Worm (Caenorhabditis elegans) whole organism, L4 larva: ENCODE data around the gene pmp-3.

Experiments
- D1046.2 ChIP-seq: fragments of 200-800 bp; sonication (Bioruptor generic); IDR thresholded peaks from 2 replicates; pipeline ENCODE4 v1.3.6; 2022; ENCODE audit warnings: missing genetic modification characterization, missing compliant biosample characterization
- T26A8.4 ChIP-seq: fragments of 200-800 bp; sonication (Bioruptor generic); IDR thresholded peaks from 2 replicates; pipeline ENCODE4 v1.3.6; 2022; ENCODE audit warnings: missing genetic modification characterization, missing compliant biosample characterization
- Y48G9A.11 ChIP-seq: fragments of 200-800 bp; sonication (Bioruptor generic); IDR thresholded peaks from 2 replicates; pipeline ENCODE4 v1.3.6; 2022; ENCODE audit warnings: missing genetic modification reagents, missing genetic modification characterization, missing compliant biosample characterization
- aly-2 ChIP-seq: sonication (generic microtip); optimal IDR thresholded peaks from 2 replicates; lab custom pipeline; 2018; ENCODE audit warnings: missing biosample characterization, missing genetic modification characterization
- ama-1 ChIP-seq: fragments of 150-350 bp; optimal IDR thresholded peaks from 2 replicates; lab custom pipeline; 2014; ENCODE audit warnings: inconsistent platforms, mixed read lengths
- ceh-20 ChIP-seq: fragments of 200-800 bp; sonication (Bioruptor generic); IDR thresholded peaks from 2 replicates; pipeline ENCODE4 v1.3.6; 2022; ENCODE audit warnings: missing genetic modification reagents, missing genetic modification characterization, missing compliant biosample characterization
- ceh-82 ChIP-seq: sonication (generic microtip); optimal IDR thresholded peaks from 2 replicates; lab custom pipeline; 2017; ENCODE audit warnings: missing biosample characterization, missing genetic modification characterization
- ces-1 ChIP-seq: fragments of 150-350 bp; sonication (generic microtip); optimal IDR thresholded peaks from 4 replicates; lab custom pipeline; 2014; ENCODE audit warnings: missing biosample characterization, missing genetic modification reagents, missing genetic modification characterization
- ctbp-1 ChIP-seq: fragments of 200-800 bp; sonication (Bioruptor generic); IDR thresholded peaks from 2 replicates; pipeline ENCODE4 v1.3.6; 2022; ENCODE audit warnings: missing genetic modification reagents, missing genetic modification characterization, missing compliant biosample characterization
- daf-12 ChIP-seq: fragments of 150-350 bp; optimal IDR thresholded peaks from 2 replicates; lab custom pipeline; 2014; ENCODE audit warnings: missing biosample characterization, missing genetic modification reagents, missing genetic modification characterization
- daf-16 ChIP-seq, 3 experiments: sonication (generic microtip); optimal IDR thresholded peaks; 2 replicates each; lab custom pipeline; 2016 to 2017; ENCODE audit warnings: missing genetic modification characterization in 3 of 3, missing genetic modification reagents in 3 of 3, mild to moderate bottlenecking in 2 of 3, missing compliant biosample characterization in 2 of 3, missing biosample characterization in 1 of 3, moderate library complexity in 1 of 3
- dmd-6 ChIP-seq: fragments of 200-800 bp; sonication (Bioruptor generic); IDR thresholded peaks from 2 replicates; pipeline ENCODE4 v1.3.6; 2022; ENCODE audit warnings: missing genetic modification reagents, missing genetic modification characterization, missing compliant biosample characterization
- dmd-8 ChIP-seq: fragments of 200-800 bp; sonication (Bioruptor generic); IDR thresholded peaks from 2 replicates; pipeline ENCODE4 v1.3.6; 2022; ENCODE audit warnings: missing genetic modification characterization, missing compliant biosample characterization
- dpl-1 ChIP-seq: fragments of 150-350 bp; optimal IDR thresholded peaks from 2 replicates; lab custom pipeline; 2014; ENCODE audit warnings: missing biosample characterization, missing genetic modification reagents, missing genetic modification characterization
- dve-1 ChIP-seq: sonication (generic microtip); optimal IDR thresholded peaks from 2 replicates; lab custom pipeline; 2017; ENCODE audit warnings: antibody characterized with exemption, mild to moderate bottlenecking, missing genetic modification characterization, missing compliant biosample characterization; ENCODE audit not compliant: insufficient read depth
- egl-43 ChIP-seq: fragments of 200-800 bp; sonication (Bioruptor generic); IDR thresholded peaks from 2 replicates; pipeline ENCODE4 v1.3.6; 2022; ENCODE audit warnings: missing genetic modification reagents, missing genetic modification characterization, missing compliant biosample characterization
- fkh-10 ChIP-seq: fragments of 150-350 bp; optimal IDR thresholded peaks from 2 replicates; lab custom pipeline; 2014; ENCODE audit warnings: missing biosample characterization, missing genetic modification reagents, missing genetic modification characterization
- hlh-11 ChIP-seq: fragments of 200-800 bp; sonication (Bioruptor generic); optimal IDR thresholded peaks from 2 replicates; lab custom pipeline; 2018; ENCODE audit warnings: mild to moderate bottlenecking, missing genetic modification characterization, missing compliant biosample characterization
- hlh-30 ChIP-seq: sonication (generic microtip); optimal IDR thresholded peaks from 2 replicates; lab custom pipeline; 2017; ENCODE audit warnings: antibody characterized with exemption, mild to moderate bottlenecking, missing genetic modification characterization, missing compliant biosample characterization; ENCODE audit not compliant: insufficient read depth
- hmg-1.1 ChIP-seq: fragments of 200-800 bp; sonication (Bioruptor generic); IDR thresholded peaks from 2 replicates; pipeline ENCODE4 v1.3.6; 2022; ENCODE audit warnings: missing genetic modification reagents, missing genetic modification characterization, missing compliant biosample characterization
- lin-1 ChIP-seq: fragments of 200-800 bp; sonication (Bioruptor generic); IDR thresholded peaks from 2 replicates; pipeline ENCODE4 v1.3.6; 2022; ENCODE audit warnings: missing genetic modification reagents, missing genetic modification characterization, missing compliant biosample characterization
- lin-38 ChIP-seq: fragments of 200-800 bp; sonication (Bioruptor generic); IDR thresholded peaks from 2 replicates; pipeline ENCODE4 v1.3.6; 2022; ENCODE audit warnings: missing genetic modification reagents, missing genetic modification characterization, missing compliant biosample characterization
- lir-3 ChIP-seq: sonication (generic microtip); optimal IDR thresholded peaks from 2 replicates; lab custom pipeline; 2016; ENCODE audit warnings: mild to moderate bottlenecking, missing genetic modification characterization, missing compliant biosample characterization
- mep-1 ChIP-seq: fragments of 150-350 bp; sonication (generic microtip); optimal IDR thresholded peaks from 3 replicates; lab custom pipeline; 2014; ENCODE audit warnings: missing biosample characterization, missing genetic modification characterization
- mes-2 ChIP-seq: sonication (generic microtip); optimal IDR thresholded peaks from 2 replicates; lab custom pipeline; 2016; ENCODE audit warnings: missing genotype, mild to moderate bottlenecking, missing genetic modification characterization, missing compliant biosample characterization; ENCODE audit not compliant: poor library complexity, severe bottlenecking
- nhr-11 ChIP-seq: fragments of 150-350 bp; optimal IDR thresholded peaks from 2 replicates; lab custom pipeline; 2014; ENCODE audit warnings: missing biosample characterization, missing genetic modification characterization
- nhr-111 ChIP-seq: fragments of 200-800 bp; sonication (Bioruptor generic); optimal IDR thresholded peaks from 2 replicates; lab custom pipeline; 2018; ENCODE audit warnings: mild to moderate bottlenecking, missing genetic modification characterization, missing compliant biosample characterization
- nhr-28 ChIP-seq: fragments of 150-350 bp; optimal IDR thresholded peaks from 2 replicates; lab custom pipeline; 2014; ENCODE audit warnings: missing biosample characterization, missing genetic modification characterization
- nhr-6 ChIP-seq: fragments of 150-350 bp; optimal IDR thresholded peaks from 2 replicates; lab custom pipeline; 2014; ENCODE audit warnings: missing biosample characterization, missing genetic modification characterization
- pqm-1 ChIP-seq: sonication (generic microtip); optimal IDR thresholded peaks from 2 replicates; lab custom pipeline; 2017; ENCODE audit warnings: missing biosample characterization, missing genetic modification characterization
- set-16 ChIP-seq: fragments of 200-800 bp; sonication (Bioruptor generic); IDR thresholded peaks from 2 replicates; pipeline ENCODE4 v1.3.6; 2022; ENCODE audit warnings: missing genetic modification reagents, missing genetic modification characterization, missing compliant biosample characterization
- skn-1 ChIP-seq: fragments of 150-350 bp; optimal IDR thresholded peaks from 2 replicates; lab custom pipeline; 2014; ENCODE audit warnings: missing biosample characterization, missing genetic modification characterization
- snpc-1.2 ChIP-seq: fragments of 200-800 bp; sonication (Bioruptor generic); IDR thresholded peaks from 2 replicates; pipeline ENCODE4 v1.3.6; 2022; ENCODE audit warnings: missing genetic modification reagents, missing genetic modification characterization, missing compliant biosample characterization
- unc-130 ChIP-seq: sonication (generic microtip); optimal IDR thresholded peaks from 2 replicates; lab custom pipeline; 2016; ENCODE audit warnings: missing genetic modification reagents, missing genetic modification characterization, missing compliant biosample characterization
- vab-7 ChIP-seq: fragments of 200-800 bp; sonication (Bioruptor generic); IDR thresholded peaks from 2 replicates; pipeline ENCODE4 v1.3.6; 2022; ENCODE audit warnings: missing genetic modification reagents, missing genetic modification characterization, missing compliant biosample characterization
- ztf-7 ChIP-seq: fragments of 150-350 bp; optimal IDR thresholded peaks from 2 replicates; lab custom pipeline; 2014; ENCODE audit warnings: missing biosample characterization, missing genetic modification characterization

Gene pmp-3

ce11 chrV:14645817-14646789 is at the start of gene pmp-3, which contains the start of gene rfc-1:
Gene pmp-3, plus strand, starts transcription at chrV:14646739.
Gene rfc-1, minus strand, starts transcription at chrV:14645979.
- TF ChIP-seq T26A8.4 (GFP tag; lab: Robert Waterston, UW) (no peak), daf-16 (GFP tag; optimal IDR thresholded peaks at IDR 0.05; lab: Kevin White, UChicago) (no peak), daf-16 (tag; optimal IDR thresholded peaks at IDR 0.05; lab: Kevin White, UChicago) (peak; percentile 6), ztf-7 (no peak), nhr-11 (no peak), dmd-6 (GFP tag; lab: Robert Waterston, UW) (no peak), mes-2 (peak; percentile 61), ceh-82 (tag; lab: Kevin White, UChicago) (no peak), mep-1 (peak; percentile 10), ama-1 (lab: Kevin White, UChicago) (no peak), hlh-11 (tag; lab: Kevin White, UChicago) (peak; percentile 41), dpl-1 (GFP tag; lab: Kevin White, UChicago) (peak; percentile 84), lin-1 (GFP tag; lab: Robert Waterston, UW) (no peak), ceh-20 (GFP tag; lab: Robert Waterston, UW) (no peak), ctbp-1 (GFP tag; lab: Robert Waterston, UW) (no peak), set-16 (no peak), dmd-8 (GFP tag; lab: Robert Waterston, UW) (no peak), vab-7 (GFP tag; lab: Robert Waterston, UW) (no peak), lir-3 (tag; lab: Kevin White, UChicago) (no peak), unc-130 (GFP tag; lab: Kevin White, UChicago) (peak; percentile 48), daf-12 (tag; lab: Kevin White, UChicago) (no peak), fkh-10 (no peak), ces-1 (GFP tag; lab: Kevin White, UChicago) (no peak), nhr-6 (tag; lab: Kevin White, UChicago) (peak; percentile 54), snpc-1.2 (GFP tag; lab: Robert Waterston, UW) (no peak), D1046.2 (GFP tag; lab: Robert Waterston, UW) (no peak), Y48G9A.11 (GFP tag; lab: Robert Waterston, UW) (no peak), nhr-28 (tag; lab: Kevin White, UChicago) (no peak), nhr-111 (no peak), skn-1 (tag; lab: Kevin White, UChicago) (no peak), hlh-30 (tag; lab: Kevin White, UChicago) (peak; percentile 11), lin-38 (GFP tag; lab: Robert Waterston, UW) (peak; percentile 89), aly-2 (no peak)

ce11 chrV:14597005-14597680 is 49.4 kb upstream of the pmp-3 start, which contains the start of gene pes-9:
Gene pes-9, minus strand, starts transcription at chrV:14597034.
- TF ChIP-seq egl-43 (GFP tag; lab: Robert Waterston, UW) (no peak), daf-16 (GFP tag; optimal IDR thresholded peaks at IDR 0.05; lab: Kevin White, UChicago) (no peak), daf-16 (tag; optimal IDR thresholded peaks at IDR 0.05; lab: Kevin White, UChicago) (peak; percentile 76), hlh-11 (tag; lab: Kevin White, UChicago) (peak; percentile 57), nhr-28 (tag; lab: Kevin White, UChicago) (peak; percentile 27), ces-1 (GFP tag; lab: Kevin White, UChicago) (no peak), hmg-1.1 (GFP tag; lab: Robert Waterston, UW) (no peak), dve-1 (tag; lab: Kevin White, UChicago) (peak; percentile 49), dmd-6 (GFP tag; lab: Robert Waterston, UW) (peak; percentile 11; the same call in 1 of the 2 replicates), pqm-1 (tag; lab: Kevin White, UChicago) (peak; percentile 78), mes-2 (peak; percentile 25)
